Worm (Caenorhabditis elegans) whole organism, L4/young adult: ENCODE measurements around the gene spe-42.

Experiments used
- W03F9.2 ChIP-seq: fragments of 150-350 bp; optimal IDR thresholded peaks from 2 replicates; lab custom pipeline; 2014; ENCODE audit warnings: missing biosample characterization, missing genetic modification characterization
- dao-5 ChIP-seq: sonication (generic microtip); optimal IDR thresholded peaks from 2 replicates; lab custom pipeline; 2016; ENCODE audit warnings: missing genotype, missing genetic modification characterization, moderate library complexity, missing compliant biosample characterization
- him-1 ChIP-seq: sonication (generic microtip); optimal IDR thresholded peaks from 2 replicates; lab custom pipeline; 2016; ENCODE audit warnings: missing genotype, missing genetic modification reagents, missing genetic modification characterization, missing compliant biosample characterization

The spe-42 gene

ce11 chrV:11715797-11716196 is 21.0 kb downstream of the spe-42 start, which contains the start of gene tre-3:
tre-3 (minus strand) TSS chrV:11715903.
- no peak for TF ChIP-seq W03F9.2
- TF ChIP-seq him-1 (tag; lab: Kevin White, UChicago) = no peak
- no peak for TF ChIP-seq dao-5 (tag; lab: Kevin White, UChicago)

- no peak for TF ChIP-seq W03F9.2
- no peak for TF ChIP-seq him-1 (tag; lab: Kevin White, UChicago)
- TF ChIP-seq dao-5 (tag; lab: Kevin White, UChicago) = no peak
Observed at ce11 chrV:11711751-11712150, 25.0 kb downstream of the spe-42 start.

ce11 chrV:11706353-11706752 is 30.4 kb downstream of the spe-42 start:
- TF ChIP-seq dao-5 (tag; lab: Kevin White, UChicago) (no peak), him-1 (tag; lab: Kevin White, UChicago) (no peak), W03F9.2 (no peak)

DNA sequence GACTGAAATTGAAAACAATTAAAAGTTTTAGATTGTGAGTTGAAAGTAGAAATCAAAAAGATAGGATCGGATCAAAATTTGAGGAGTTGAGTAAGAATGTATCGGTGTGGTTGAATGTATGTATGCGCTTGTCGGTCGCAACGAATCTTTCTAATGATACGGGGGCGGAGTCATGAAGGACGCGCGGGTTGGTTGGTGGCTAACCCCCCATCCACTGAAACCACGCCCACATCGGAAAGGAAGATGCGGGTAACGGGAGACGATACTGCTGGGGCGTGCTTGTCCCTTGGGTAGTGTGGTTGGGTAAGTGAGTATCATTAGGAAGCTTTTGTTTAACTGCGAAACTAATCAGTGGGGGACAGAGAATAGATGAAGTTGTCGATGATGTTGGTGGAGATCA is 31.4 kb downstream of the spe-42 start, which contains the start of gene ceh-32:
TSS of gene ceh-32 (minus strand) at position 2 of the 400 bp plus-strand sequence.
- TF ChIP-seq W03F9.2 (no peak), him-1 (tag; lab: Kevin White, UChicago) (no peak), dao-5 (tag; lab: Kevin White, UChicago) (no peak)

ce11 chrV:11704658-11705057 is 32.1 kb downstream of the spe-42 start:
- no peak for TF ChIP-seq him-1 (tag; lab: Kevin White, UChicago)
- no peak for TF ChIP-seq dao-5 (tag; lab: Kevin White, UChicago)
- no peak for TF ChIP-seq W03F9.2

- TF ChIP-seq him-1 (tag; lab: Kevin White, UChicago) = no peak
- no peak for TF ChIP-seq W03F9.2
- no peak for TF ChIP-seq dao-5 (tag; lab: Kevin White, UChicago)
Observed at ce11 chrV:11697482-11697881, 39.3 kb downstream of the spe-42 start.

ce11 chrV:11695597-11695996 is 41.2 kb downstream of the spe-42 start, which contains the start of gene W05E10.5:
W05E10.5 (minus strand) TSS chrV:11695697.
- no peak for TF ChIP-seq dao-5 (tag; lab: Kevin White, UChicago)
- TF ChIP-seq W03F9.2 = no peak
- TF ChIP-seq him-1 (tag; lab: Kevin White, UChicago) = no peak

DNA sequence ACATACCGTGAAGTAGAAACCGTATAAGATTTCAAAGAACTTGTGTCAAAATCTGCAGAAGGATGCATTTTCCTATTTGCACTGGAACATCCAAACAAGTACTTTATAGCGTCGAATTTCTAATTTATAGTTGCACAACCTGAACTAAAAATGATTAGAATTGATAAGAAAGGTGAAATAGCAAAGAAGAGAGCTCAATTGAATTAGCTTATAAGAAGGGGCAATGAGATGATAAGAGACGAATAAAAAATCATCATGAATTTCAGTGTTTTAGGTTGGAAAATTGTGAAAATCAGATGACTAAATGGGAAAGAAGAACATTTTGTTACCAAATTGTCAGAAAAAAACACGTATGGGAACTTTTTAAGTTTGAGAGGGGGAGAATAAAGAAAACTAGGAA is 45.2 kb downstream of the spe-42 start, which contains the start of gene W05E10.1:
TSS of gene W05E10.1 (minus strand) at position 139 of the 400 bp plus-strand sequence.
- TF ChIP-seq W03F9.2 (no peak), him-1 (tag; lab: Kevin White, UChicago) (no peak), dao-5 (tag; lab: Kevin White, UChicago) (no peak)

ce11 chrV:11686877-11687276 is 49.9 kb downstream of the spe-42 start, which contains the start of gene W05E10.2:
W05E10.2 (plus strand) TSS chrV:11687177.
- TF ChIP-seq dao-5 (tag; lab: Kevin White, UChicago) = no peak
- no peak for TF ChIP-seq W03F9.2
- no peak for TF ChIP-seq him-1 (tag; lab: Kevin White, UChicago)
